Worm (Caenorhabditis elegans): ENCODE measurements around the gene F57F5.3.

DNA sequence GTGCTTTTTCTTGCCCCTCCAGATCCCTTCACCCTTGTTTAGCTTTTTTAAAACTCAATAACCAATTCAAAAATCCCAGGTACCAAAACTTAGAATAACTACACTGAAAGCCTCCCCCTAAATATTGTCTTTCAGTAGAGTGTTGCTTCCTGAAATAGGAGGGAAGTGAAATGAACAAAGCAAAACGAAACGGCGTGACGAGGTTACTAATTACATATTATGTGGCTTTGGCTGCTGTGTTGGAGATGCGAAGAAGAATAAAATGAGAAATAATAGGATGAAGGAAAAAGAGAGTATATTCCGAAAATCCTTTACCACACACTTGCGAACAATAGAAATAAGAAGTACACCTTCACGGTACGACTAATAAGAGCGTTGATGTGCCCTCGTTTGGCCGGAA is 29.7 kb upstream of the F57F5.3 start:
- TF ChIP-seq him-1 (tag; optimal IDR thresholded peaks at IDR 0.05) = no peak
- TF ChIP-seq W03F9.2 (tag; optimal IDR thresholded peaks at IDR 0.05) = no peak

All from whole organism, L4/young adult.